Worm (Caenorhabditis elegans) whole organism, young adult: Measurements from ENCODE around the gene R02E4.3.

Experiments used
- B0019.2 ChIP-seq: fragments of 200-800 bp; sonication (Bioruptor generic); conservative IDR thresholded peaks from 2 replicates; pipeline ENCODE4 v1.3.6; 2022; ENCODE audit warnings: missing genetic modification reagents, missing genetic modification characterization, missing compliant biosample characterization
- B0336.3 ChIP-seq: fragments of 200-800 bp; sonication (Bioruptor generic); IDR thresholded peaks from 2 replicates; pipeline ENCODE4 v1.3.6; 2022; ENCODE audit warnings: missing genetic modification characterization, missing compliant biosample characterization
- C06A6.2 ChIP-seq: fragments of 200-800 bp; sonication (Bioruptor generic); conservative IDR thresholded peaks from 2 replicates; pipeline ENCODE4 v1.3.6; 2022; ENCODE audit warnings: missing genetic modification characterization, missing compliant biosample characterization
- C17E4.6 ChIP-seq: fragments of 200-800 bp; sonication (Bioruptor generic); IDR thresholded peaks from 2 replicates; pipeline ENCODE4 v1.3.6; 2022; ENCODE audit warnings: missing genetic modification reagents, missing genetic modification characterization, missing compliant biosample characterization
- F57A8.1 ChIP-seq: fragments of 200-800 bp; sonication (Bioruptor generic); optimal IDR thresholded peaks from 2 replicates; lab custom pipeline; 2018; ENCODE audit warnings: mild to moderate bottlenecking, missing genetic modification characterization, moderate library complexity, missing compliant biosample characterization
- K11D2.4 ChIP-seq: fragments of 200-800 bp; sonication (Bioruptor generic); IDR thresholded peaks from 2 replicates; pipeline ENCODE4 v1.3.6; 2022; ENCODE audit warnings: missing genetic modification reagents, missing genetic modification characterization, missing compliant biosample characterization
- T07F8.4 ChIP-seq: sonication (generic microtip); optimal IDR thresholded peaks from 2 replicates; lab custom pipeline; 2016; ENCODE audit warnings: mild to moderate bottlenecking, missing genetic modification characterization, moderate library complexity, missing compliant biosample characterization
- Y53G8AR.9 ChIP-seq: fragments of 200-800 bp; sonication (Bioruptor generic); conservative IDR thresholded peaks from 2 replicates; pipeline ENCODE4 v1.3.6; 2022; ENCODE audit warnings: missing genetic modification reagents, missing genetic modification characterization, missing compliant biosample characterization
- Y67H2A.10 ChIP-seq: fragments of 200-800 bp; sonication (Bioruptor generic); conservative IDR thresholded peaks from 2 replicates; pipeline ENCODE4 v1.3.6; 2022; ENCODE audit warnings: missing genetic modification reagents, missing genetic modification characterization, missing compliant biosample characterization
- ama-1 ChIP-seq, 3 experiments: fragments of 150-350 bp in 1 of 3; sonication (generic microtip) in 2 of 3; optimal IDR thresholded peaks; 2 replicates each; lab custom pipeline; 2014 to 2018; ENCODE audit warnings: missing biosample characterization in 2 of 3, missing genetic modification characterization in 2 of 3, missing genetic modification reagents in 2 of 3
- aptf-3 ChIP-seq: fragments of 200-800 bp; sonication (Bioruptor generic); IDR thresholded peaks from 2 replicates; pipeline ENCODE4 v1.3.6; 2022; ENCODE audit warnings: missing genetic modification characterization, missing compliant biosample characterization
- attf-5 ChIP-seq: fragments of 200-800 bp; sonication (Bioruptor generic); optimal IDR thresholded peaks from 2 replicates; lab custom pipeline; 2018; ENCODE audit warnings: mild to moderate bottlenecking, missing genetic modification characterization, missing compliant biosample characterization
- bed-1 ChIP-seq: fragments of 200-800 bp; sonication (Bioruptor generic); IDR thresholded peaks from 2 replicates; pipeline ENCODE4 v1.3.6; 2022; ENCODE audit warnings: missing genetic modification reagents, missing genetic modification characterization, missing compliant biosample characterization
- ccch-3 ChIP-seq: fragments of 200-800 bp; sonication (Bioruptor generic); optimal IDR thresholded peaks from 2 replicates; lab custom pipeline; 2018; ENCODE audit warnings: mild to moderate bottlenecking, missing genetic modification characterization, missing compliant biosample characterization
- cebp-2 ChIP-seq: fragments of 200-800 bp; sonication (Bioruptor generic); IDR thresholded peaks from 2 replicates; pipeline ENCODE4 v1.3.6; 2022; ENCODE audit warnings: missing genetic modification characterization, missing compliant biosample characterization
- ceh-100 ChIP-seq: fragments of 200-800 bp; sonication (Bioruptor generic); IDR thresholded peaks from 2 replicates; pipeline ENCODE4 v1.3.6; 2022; ENCODE audit warnings: missing genetic modification reagents, missing genetic modification characterization, missing compliant biosample characterization
- ceh-27 ChIP-seq: fragments of 200-800 bp; sonication (Bioruptor generic); optimal IDR thresholded peaks from 2 replicates; lab custom pipeline; 2018; ENCODE audit warnings: mild to moderate bottlenecking, missing genetic modification characterization, moderate library complexity, missing compliant biosample characterization
- die-1 ChIP-seq: sonication (generic microtip); optimal IDR thresholded peaks from 2 replicates; lab custom pipeline; 2016; ENCODE audit warnings: missing genotype, mild to moderate bottlenecking, missing genetic modification characterization, missing compliant biosample characterization
- egrh-3 ChIP-seq: fragments of 200-800 bp; sonication (Bioruptor generic); IDR thresholded peaks from 2 replicates; pipeline ENCODE4 v1.3.6; 2022; ENCODE audit warnings: missing genetic modification reagents, missing genetic modification characterization, missing compliant biosample characterization
- hmg-20 ChIP-seq: fragments of 200-800 bp; sonication (Bioruptor generic); IDR thresholded peaks from 2 replicates; pipeline ENCODE4 v1.3.6; 2022; ENCODE audit warnings: missing genetic modification reagents, missing genetic modification characterization, missing compliant biosample characterization
- lin-35 ChIP-seq, 3 experiments: fragments of 150-350 bp in 2 of 3; sonication (generic microtip) in 1 of 3; optimal IDR thresholded peaks; 2 replicates each; lab custom pipeline; 2014 to 2018; ENCODE audit warnings: missing biosample characterization in 3 of 3, missing genetic modification characterization in 3 of 3, missing genetic modification reagents in 3 of 3
- madf-10 ChIP-seq: sonication (generic microtip); optimal IDR thresholded peaks from 2 replicates; lab custom pipeline; 2016; ENCODE audit warnings: mild to moderate bottlenecking, missing genetic modification characterization, missing compliant biosample characterization
- madf-3 ChIP-seq: fragments of 200-800 bp; sonication (Bioruptor generic); IDR thresholded peaks from 2 replicates; pipeline ENCODE4 v1.3.6; 2022; ENCODE audit warnings: missing genetic modification reagents, missing genetic modification characterization, missing compliant biosample characterization
- madf-6 ChIP-seq: fragments of 200-800 bp; sonication (Bioruptor generic); IDR thresholded peaks from 2 replicates; pipeline ENCODE4 v1.3.6; 2022; ENCODE audit warnings: missing genetic modification reagents, missing genetic modification characterization, missing compliant biosample characterization
- mel-28 ChIP-seq: sonication (generic microtip); optimal IDR thresholded peaks from 2 replicates; lab custom pipeline; 2016; ENCODE audit warnings: borderline replicate concordance, mild to moderate bottlenecking, missing genetic modification characterization, missing compliant biosample characterization
- mes-4 ChIP-seq: sonication (generic microtip); optimal IDR thresholded peaks from 2 replicates; lab custom pipeline; 2016; ENCODE audit warnings: missing genotype, missing genetic modification characterization, missing compliant biosample characterization
- nhr-179 ChIP-seq: sonication (generic microtip); optimal IDR thresholded peaks from 2 replicates; lab custom pipeline; 2016; ENCODE audit warnings: mild to moderate bottlenecking, missing genetic modification characterization, missing compliant biosample characterization
- nhr-27 ChIP-seq: fragments of 200-800 bp; sonication (Bioruptor generic); optimal IDR thresholded peaks from 2 replicates; lab custom pipeline; 2018; ENCODE audit warnings: mild to moderate bottlenecking, missing genetic modification characterization, moderate library complexity, missing compliant biosample characterization
- rec-8 ChIP-seq, 2 experiments: sonication (generic microtip); optimal IDR thresholded peaks; 2 replicates each; lab custom pipeline; 2016; ENCODE audit warnings: mild to moderate bottlenecking in 2 of 2, missing genetic modification characterization in 2 of 2, missing genetic modification reagents in 2 of 2, missing genotype in 2 of 2, missing biosample characterization in 1 of 2, missing compliant biosample characterization in 1 of 2, moderate library complexity in 1 of 2
- snpc-3.4 ChIP-seq: sonication (generic microtip); optimal IDR thresholded peaks from 2 replicates; lab custom pipeline; 2017; ENCODE audit warnings: missing genetic modification characterization, mild to moderate bottlenecking, missing compliant biosample characterization, antibody characterized with exemption, moderate library complexity, missing genotype, missing genetic modification reagents
- snpc-4 ChIP-seq, 5 experiments: fragments of 150-350 bp in 1 of 5; sonication (generic microtip) in 4 of 5; optimal IDR thresholded peaks; 2 replicates each; lab custom pipeline; 2014 to 2018; ENCODE audit warnings: missing genetic modification characterization in 5 of 5, missing biosample characterization in 3 of 5, antibody characterized with exemption in 2 of 5, mild to moderate bottlenecking in 2 of 5, missing compliant biosample characterization in 2 of 5, missing genotype in 2 of 5, moderate library complexity in 2 of 5, missing genetic modification reagents in 1 of 5
- somi-1 ChIP-seq: fragments of 200-800 bp; sonication (Bioruptor generic); optimal IDR thresholded peaks from 2 replicates; lab custom pipeline; 2018; ENCODE audit warnings: mild to moderate bottlenecking, missing genetic modification characterization, missing compliant biosample characterization
- tlf-1 ChIP-seq: fragments of 200-800 bp; sonication (Bioruptor generic); optimal IDR thresholded peaks from 2 replicates; lab custom pipeline; 2018; ENCODE audit warnings: mild to moderate bottlenecking, missing genetic modification characterization, missing compliant biosample characterization
- unc-130 ChIP-seq: sonication (generic microtip); optimal IDR thresholded peaks from 2 replicates; lab custom pipeline; 2016; ENCODE audit warnings: missing genetic modification reagents, missing genetic modification characterization, missing compliant biosample characterization
- unc-62 ChIP-seq: fragments of 150-350 bp; optimal IDR thresholded peaks from 2 replicates; lab custom pipeline; 2014; ENCODE audit warnings: missing biosample characterization, missing genetic modification reagents, missing genetic modification characterization
- ztf-3 ChIP-seq: fragments of 200-800 bp; sonication (Bioruptor generic); optimal IDR thresholded peaks from 2 replicates; lab custom pipeline; 2018; ENCODE audit warnings: mild to moderate bottlenecking, missing genetic modification characterization, missing compliant biosample characterization

Gene R02E4.3

DNA sequence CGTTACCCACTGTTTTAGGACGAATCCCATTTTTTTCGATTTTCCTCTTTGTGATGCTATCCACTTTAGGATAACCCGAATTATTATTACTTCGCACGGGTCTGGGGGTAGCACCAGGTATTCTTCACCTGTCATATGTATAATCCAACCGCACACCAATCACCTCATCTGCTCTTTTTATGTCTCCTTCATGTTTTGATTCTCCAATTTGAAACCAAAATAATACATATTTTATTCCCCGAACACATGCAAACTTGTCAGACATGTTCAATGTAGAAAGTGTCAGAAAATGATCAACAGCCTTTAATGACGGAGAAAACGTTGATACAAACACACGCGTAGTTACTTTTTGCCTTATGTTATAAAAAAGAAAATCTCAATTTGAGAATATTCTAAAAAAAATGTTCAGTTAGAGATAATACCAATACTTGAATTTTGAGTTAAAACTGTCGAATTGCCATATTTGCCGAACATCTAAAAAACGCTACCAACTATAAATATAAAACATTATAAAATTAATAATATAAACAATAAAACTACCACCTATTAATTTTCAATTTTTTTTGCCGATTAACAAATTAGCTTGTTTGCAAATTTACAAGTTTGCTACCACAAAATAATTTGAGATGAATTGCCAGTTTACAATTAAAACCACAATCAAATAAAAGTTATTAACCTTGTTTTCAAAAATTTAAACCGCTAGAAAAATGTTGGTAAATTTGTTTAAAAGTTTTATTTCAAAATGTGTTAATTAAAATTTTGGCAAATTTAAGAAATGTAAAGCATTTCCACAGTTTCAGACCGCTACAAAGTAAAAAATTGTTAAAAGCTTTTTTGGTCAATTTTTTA is 45.9 kb upstream of the R02E4.3 start (continued):
- TF ChIP-seq ceh-27 (GFP tag; lab: Kevin White, UChicago), result no peak
- TF ChIP-seq K11D2.4 (GFP tag; lab: Robert Waterston, UW), result no peak
- TF ChIP-seq snpc-3.4 (tag; lab: Kevin White, UChicago), result no peak
- TF ChIP-seq C17E4.6, result no peak
- TF ChIP-seq ccch-3 (GFP tag; lab: Kevin White, UChicago), result no peak
- TF ChIP-seq ztf-3 (GFP tag; lab: Kevin White, UChicago), result peak; percentile 61
- TF ChIP-seq B0336.3 (GFP tag; lab: Robert Waterston, UW), result peak; percentile 60
- TF ChIP-seq nhr-179 (tag; lab: Kevin White, UChicago), result no peak
- TF ChIP-seq F57A8.1 (GFP tag; lab: Kevin White, UChicago), result no peak
- TF ChIP-seq nhr-27 (tag; lab: Kevin White, UChicago), result no peak
- TF ChIP-seq egrh-3 (GFP tag; lab: Robert Waterston, UW), result no peak
- TF ChIP-seq madf-6, result peak; percentile 26
- TF ChIP-seq somi-1 (GFP tag; lab: Kevin White, UChicago), result peak; percentile 11
- TF ChIP-seq mel-28 (tag; lab: Kevin White, UChicago), result no peak
- no peak; the same call in 1 of the 2 replicates for TF ChIP-seq hmg-20 (GFP tag; lab: Robert Waterston, UW)
- peak; percentile 25 for TF ChIP-seq tlf-1
- TF ChIP-seq C06A6.2 (GFP tag; lab: Robert Waterston, UW), result peak; percentile 27
- TF ChIP-seq bed-1 (GFP tag; lab: Robert Waterston, UW), result no peak
- no peak for TF ChIP-seq B0019.2 (GFP tag; lab: Robert Waterston, UW)
- no peak for TF ChIP-seq mes-4 (tag; lab: Kevin White, UChicago)
- TF ChIP-seq madf-10 (tag; lab: Kevin White, UChicago), result peak; percentile 73
- TF ChIP-seq Y67H2A.10, result no peak
- TF ChIP-seq rec-8 (tag; optimal IDR thresholded peaks at IDR 0.05; lab: Kevin White, UChicago), result no peak
- TF ChIP-seq T07F8.4, result no peak
- TF ChIP-seq snpc-4 (GFP tag; optimal IDR thresholded peaks at IDR 0.05; lab: Kevin White, UChicago), result no peak
- peak in 2 of 4 experiments; percentile 22 to 42 for TF ChIP-seq snpc-4 (tag; optimal IDR thresholded peaks at IDR 0.05; lab: Kevin White, UChicago)
- TF ChIP-seq aptf-3 (GFP tag; lab: Robert Waterston, UW), result no peak
- TF ChIP-seq cebp-2, result no peak
- TF ChIP-seq unc-130, result peak; percentile 6
- TF ChIP-seq unc-62 (GFP tag; lab: Kevin White, UChicago), result no peak
- peak; percentile 70 for TF ChIP-seq madf-3 (GFP tag; lab: Robert Waterston, UW)
- TF ChIP-seq attf-5 (GFP tag; lab: Kevin White, UChicago), result no peak
- TF ChIP-seq die-1 (tag; lab: Kevin White, UChicago), result no peak

DNA sequence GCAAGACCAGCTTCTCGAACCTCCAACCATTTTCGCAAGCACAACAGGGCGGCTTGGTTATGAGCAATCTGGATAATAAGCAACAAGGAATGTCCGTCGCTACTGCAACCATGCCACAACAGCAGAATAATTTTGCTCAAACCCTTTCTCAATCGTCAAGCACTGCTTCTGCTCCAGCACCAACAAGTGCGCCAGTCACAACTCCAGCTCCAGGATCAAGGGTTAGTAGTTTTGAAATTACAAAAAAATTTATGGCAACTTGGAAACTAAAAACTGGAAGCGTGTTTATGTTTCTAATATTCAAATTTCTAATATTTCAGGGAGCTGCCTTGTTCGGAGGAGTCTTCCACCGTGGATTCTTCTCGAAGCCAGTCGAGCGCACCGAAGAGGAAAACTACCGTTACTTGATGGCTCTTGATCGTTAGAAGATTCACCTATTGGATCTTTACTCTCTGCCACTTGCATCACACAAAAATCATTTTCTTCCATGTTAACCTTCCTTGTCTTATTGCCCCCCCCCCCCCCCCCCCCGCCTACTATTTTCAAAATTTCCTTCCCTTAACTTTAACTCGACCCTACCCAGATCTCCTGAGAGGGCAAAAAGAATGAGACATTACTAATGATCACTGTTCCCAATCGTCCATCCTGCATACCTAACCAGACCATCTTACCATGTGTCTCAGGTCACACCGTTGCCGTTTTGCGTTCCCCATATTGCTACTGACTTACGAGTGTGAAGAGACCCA is 45.0 kb upstream of the R02E4.3 start:
- peak; percentile 12; the same call in 1 of the 2 replicates for TF ChIP-seq ceh-100 (GFP tag; lab: Robert Waterston, UW)
- TF ChIP-seq Y53G8AR.9 (GFP tag; lab: Robert Waterston, UW), result peak; percentile 7; the same call in 1 of the 2 replicates
- peak in 1 of 3 experiments; percentile 8 for TF ChIP-seq lin-35 (GFP tag; optimal IDR thresholded peaks at IDR 0.05; lab: Kevin White, UChicago)
- peak; percentile 4; the same call in 1 of the 2 replicates for TF ChIP-seq B0336.3 (GFP tag; lab: Robert Waterston, UW)
- peak; percentile 71 for TF ChIP-seq ama-1 (optimal IDR thresholded peaks at IDR 0.05; lab: Kevin White, UChicago)
- TF ChIP-seq ama-1 (GFP tag; optimal IDR thresholded peaks at IDR 0.05; lab: Kevin White, UChicago), result peak in 1 of 2 experiments; percentile 36
- TF ChIP-seq snpc-3.4 (tag; lab: Kevin White, UChicago), result no peak
